Fruit fly (Drosophila melanogaster): ENCODE data around the gene Aldh.

Gene Aldh

dm6 chr2L:9420660-9421059, 33.5 kb downstream of the Aldh start:
- TF ChIP-seq noc (tag; optimal IDR thresholded peaks at IDR 0.05): no peak

- no peak for TF ChIP-seq noc (tag; optimal IDR thresholded peaks at IDR 0.05)
These were observed 34.1 kb downstream of the Aldh start for dm6 chr2L:9421312-9421711.

- no peak for TF ChIP-seq noc (tag; optimal IDR thresholded peaks at IDR 0.05)
These were observed 37.0 kb downstream of the Aldh start for dm6 chr2L:9424193-9424592.

- TF ChIP-seq noc (tag; optimal IDR thresholded peaks at IDR 0.05): no peak
These were observed 39.3 kb downstream of the Aldh start, which contains the start of gene Fbp2 for dm6 chr2L:9426534-9426933. Fbp2 (plus strand) TSS chr2L:9426784.

dm6 chr2L:9427570-9427969, 40.4 kb downstream of the Aldh start, which contains the start of gene CG42847:
CG42847 (plus strand) TSS chr2L:9427870.
- no peak for TF ChIP-seq noc (tag; optimal IDR thresholded peaks at IDR 0.05)

- TF ChIP-seq noc (tag; optimal IDR thresholded peaks at IDR 0.05): peak; percentile 80
These were observed 43.9 kb downstream of the Aldh start, which contains the start of the genes FucTB and scat for dm6 chr2L:9430992-9431602. FucTB (minus strand) TSS chr2L:9431052. scat (plus strand) TSS chr2L:9431405.

dm6 chr2L:9435099-9435498, 47.9 kb downstream of the Aldh start, which contains the start of gene CG3769:
CG3769 (plus strand) TSS chr2L:9435399.
- no peak for TF ChIP-seq noc (tag; optimal IDR thresholded peaks at IDR 0.05)

- TF ChIP-seq noc (tag; optimal IDR thresholded peaks at IDR 0.05): no peak
These were observed 49.3 kb downstream of the Aldh start, which contains the start of gene RpS28-like for dm6 chr2L:9436504-9436903. RpS28-like (plus strand) TSS chr2L:9436804.

dm6 chr2L:9437216-9437715, 50.1 kb downstream of the Aldh start, which contains the start of gene numb:
numb (plus strand) TSS chr2L:9437469.
- no peak for TF ChIP-seq noc (tag; optimal IDR thresholded peaks at IDR 0.05)

- no peak for TF ChIP-seq noc (tag; optimal IDR thresholded peaks at IDR 0.05)
These were observed 51.0 kb downstream of the Aldh start for dm6 chr2L:9438227-9438626.

dm6 chr2L:9440640-9441039, 53.5 kb downstream of the Aldh start, which contains the start of gene CG33723:
CG33723 (minus strand) TSS chr2L:9440740.
- TF ChIP-seq noc (tag; optimal IDR thresholded peaks at IDR 0.05): no peak

Data from whole organism, larva.